Fruit fly (Drosophila melanogaster): ENCODE results near the gene Cpr65Ay.

dm6 chr3L:6152531-6152930 lies 5.9 kb downstream of the Cpr65Ay start, which contains the start of gene Acp65Aa:
- no peak for TF ChIP-seq CTCF (optimal IDR thresholded peaks at IDR 0.05)
- no peak for TF ChIP-seq CG8478 (optimal IDR thresholded peaks at IDR 0.05)
